Worm (Caenorhabditis elegans): ENCODE measurements around the gene F52G3.8.

F52G3.8 gene

DNA sequence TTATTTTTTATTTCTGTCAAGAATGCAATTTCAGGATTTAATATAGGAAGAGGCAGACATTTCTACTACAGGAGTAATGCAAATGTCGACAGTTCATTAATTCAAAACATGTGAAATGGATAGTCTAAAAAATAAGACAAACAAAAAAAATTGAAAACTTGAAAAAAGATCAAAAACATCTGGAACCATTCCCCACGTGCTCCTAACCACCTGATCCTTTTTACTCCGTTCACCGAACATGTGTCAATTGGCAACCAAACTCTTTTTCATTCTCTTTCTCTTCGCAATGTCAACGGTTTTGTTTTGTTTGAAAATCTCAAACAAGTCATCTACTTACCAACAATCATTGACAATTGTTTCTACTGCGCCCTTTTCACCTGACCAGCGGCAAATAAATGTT is 5.3 kb upstream of the F52G3.8 start:
- TF ChIP-seq snpc-4 (tag; optimal IDR thresholded peaks at IDR 0.05) (no peak), jun-1 (tag; optimal IDR thresholded peaks at IDR 0.05) (no peak), sea-2 (GFP tag; optimal IDR thresholded peaks at IDR 0.05) (no peak), elt-2 (tag; optimal IDR thresholded peaks at IDR 0.05) (no peak), daf-12 (tag; optimal IDR thresholded peaks at IDR 0.05) (no peak), nhr-11 (tag; optimal IDR thresholded peaks at IDR 0.05) (no peak), nhr-67 (tag; optimal IDR thresholded peaks at IDR 0.05) (no peak), nfya-1 (tag; optimal IDR thresholded peaks at IDR 0.05; ENCODE audit: insufficient read depth) (no peak), ceh-82 (tag; optimal IDR thresholded peaks at IDR 0.05) (no peak), ceh-28 (tag; optimal IDR thresholded peaks at IDR 0.05) (no peak), nhr-237 (tag; optimal IDR thresholded peaks at IDR 0.05) (no peak), lsy-12 (tag; optimal IDR thresholded peaks at IDR 0.05) (no peak), tbx-2 (tag; optimal IDR thresholded peaks at IDR 0.05) (no peak), egl-5 (tag; optimal IDR thresholded peaks at IDR 0.05) (no peak), pqm-1 (tag; optimal IDR thresholded peaks at IDR 0.05) (no peak), R02D3.7 (tag; optimal IDR thresholded peaks at IDR 0.05) (no peak), ztf-11 (tag; optimal IDR thresholded peaks at IDR 0.05) (no peak), mml-1 (tag; optimal IDR thresholded peaks at IDR 0.05) (no peak), zag-1 (tag; optimal IDR thresholded peaks at IDR 0.05) (no peak), ceh-9 (tag; optimal IDR thresholded peaks at IDR 0.05) (no peak)

ce11 chrX:16943934-16944914 is 8.5 kb downstream of the F52G3.8 start:
- TF ChIP-seq lin-39 (tag; optimal IDR thresholded peaks at IDR 0.05) = peak; percentile 69
- TF ChIP-seq pha-4 (tag; optimal IDR thresholded peaks at IDR 0.05) = peak; percentile 42
- TF ChIP-seq nhr-43 (tag; optimal IDR thresholded peaks at IDR 0.05; ENCODE audit: poor library complexity, severe bottlenecking) = no peak
- no peak for TF ChIP-seq lsy-12 (tag; optimal IDR thresholded peaks at IDR 0.05)
- peak; percentile 96 for TF ChIP-seq ama-1 (optimal IDR thresholded peaks at IDR 0.05)

DNA sequence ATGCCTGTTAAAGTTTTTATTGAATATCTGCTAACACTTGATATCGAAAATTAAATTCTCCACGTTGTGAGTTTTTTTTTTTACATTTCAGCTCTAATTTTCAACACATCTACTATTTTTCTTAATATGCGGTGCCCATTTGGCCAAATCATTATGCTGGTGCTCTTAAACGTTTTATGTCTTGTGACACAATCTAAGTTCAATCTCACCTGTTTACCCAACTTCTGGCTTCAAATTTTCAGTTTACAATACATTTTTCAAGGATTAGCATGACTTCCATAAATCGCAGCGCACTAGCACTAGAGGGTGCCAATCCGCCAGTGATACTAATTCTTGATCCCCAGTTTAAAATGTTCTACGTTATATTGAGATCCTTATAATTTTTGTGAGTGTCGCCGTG is 10.4 kb downstream of the F52G3.8 start:
- TF ChIP-seq mml-1 (tag; optimal IDR thresholded peaks at IDR 0.05) (no peak), ama-1 (optimal IDR thresholded peaks at IDR 0.05) (peak; percentile 33)

ce11 chrX:16931255-16932023 is 21.3 kb downstream of the F52G3.8 start:
- TF ChIP-seq egl-27 (tag; optimal IDR thresholded peaks at IDR 0.05) (no peak), nhr-28 (tag; optimal IDR thresholded peaks at IDR 0.05) (no peak), nfya-1 (tag; optimal IDR thresholded peaks at IDR 0.05; ENCODE audit: insufficient read depth) (peak; percentile 21), skn-1 (tag; optimal IDR thresholded peaks at IDR 0.05) (peak; percentile 40), mdl-1 (tag; optimal IDR thresholded peaks at IDR 0.05) (no peak), nhr-25 (tag; optimal IDR thresholded peaks at IDR 0.05) (peak; percentile 79), eor-1 (tag; optimal IDR thresholded peaks at IDR 0.05) (peak in 1 of 2 experiments; percentile 32), lin-39 (tag; optimal IDR thresholded peaks at IDR 0.05) (peak; percentile 83), fkh-2 (tag; optimal IDR thresholded peaks at IDR 0.05) (peak; percentile 20), lsy-12 (tag; optimal IDR thresholded peaks at IDR 0.05) (peak; percentile 18), nhr-11 (tag; optimal IDR thresholded peaks at IDR 0.05) (no peak), fos-1 (tag; optimal IDR thresholded peaks at IDR 0.05) (no peak), elt-3 (tag; optimal IDR thresholded peaks at IDR 0.05) (no peak), unc-39 (tag; optimal IDR thresholded peaks at IDR 0.05) (no peak), fkh-10 (GFP tag; optimal IDR thresholded peaks at IDR 0.05) (no peak), elt-2 (tag; optimal IDR thresholded peaks at IDR 0.05) (peak; percentile 15), egl-5 (tag; optimal IDR thresholded peaks at IDR 0.05) (peak; percentile 33), nhr-237 (tag; optimal IDR thresholded peaks at IDR 0.05) (no peak), R02D3.7 (tag; optimal IDR thresholded peaks at IDR 0.05) (no peak), nhr-76 (tag; optimal IDR thresholded peaks at IDR 0.05) (no peak), elt-1 (tag; optimal IDR thresholded peaks at IDR 0.05) (no peak), pqm-1 (tag; optimal IDR thresholded peaks at IDR 0.05) (no peak), nhr-43 (tag; optimal IDR thresholded peaks at IDR 0.05; ENCODE audit: poor library complexity, severe bottlenecking) (peak; percentile 66), lin-15B (tag; optimal IDR thresholded peaks at IDR 0.05) (no peak), hmg-11 (tag; optimal IDR thresholded peaks at IDR 0.05) (no peak), aly-2 (tag; optimal IDR thresholded peaks at IDR 0.05) (no peak), zag-1 (tag; optimal IDR thresholded peaks at IDR 0.05) (no peak), ama-1 (optimal IDR thresholded peaks at IDR 0.05) (peak; percentile 100), mml-1 (tag; optimal IDR thresholded peaks at IDR 0.05) (no peak), ceh-16 (tag; optimal IDR thresholded peaks at IDR 0.05) (no peak), ceh-28 (tag; optimal IDR thresholded peaks at IDR 0.05) (no peak), daf-12 (tag; optimal IDR thresholded peaks at IDR 0.05) (no peak), ztf-11 (tag; optimal IDR thresholded peaks at IDR 0.05) (no peak), nhr-67 (tag; optimal IDR thresholded peaks at IDR 0.05) (peak; percentile 55), nhr-77 (tag; optimal IDR thresholded peaks at IDR 0.05) (no peak), snpc-4 (tag; optimal IDR thresholded peaks at IDR 0.05) (no peak)

Data from whole organism, L3 larva.